Worm (Caenorhabditis elegans) whole organism, L2 larva: ENCODE data around the gene twk-32.
A peak's percentile ranks its signal among the peaks of the same experiment; 100 is the strongest.

Source experiments
- C34F6.9 ChIP-seq: fragments of 150-350 bp; optimal IDR thresholded peaks from 2 replicates; lab custom pipeline; 2014; ENCODE audit warnings: missing biosample characterization, missing genetic modification characterization
- F13H6.1 ChIP-seq: sonication (generic microtip); optimal IDR thresholded peaks from 2 replicates; lab custom pipeline; 2016; ENCODE audit warnings: missing genetic modification characterization, missing compliant biosample characterization
- R02D3.7 ChIP-seq: fragments of 150-350 bp; optimal IDR thresholded peaks from 2 replicates; lab custom pipeline; 2014; ENCODE audit warnings: missing biosample characterization, missing genetic modification characterization
- Y55F3AM.14 ChIP-seq: fragments of 200-800 bp; sonication (Bioruptor generic); optimal IDR thresholded peaks from 2 replicates; lab custom pipeline; 2018; ENCODE audit warnings: mild to moderate bottlenecking, missing genetic modification characterization, missing compliant biosample characterization
- ZK546.5 ChIP-seq: sonication (generic microtip); optimal IDR thresholded peaks from 2 replicates; lab custom pipeline; 2017; ENCODE audit warnings: missing biosample characterization, missing genetic modification characterization
- alr-1 ChIP-seq: fragments of 150-350 bp; optimal IDR thresholded peaks from 2 replicates; lab custom pipeline; 2014; ENCODE audit warnings: missing biosample characterization, missing genetic modification characterization
- aly-2 ChIP-seq: fragments of 150-350 bp; optimal IDR thresholded peaks from 2 replicates; lab custom pipeline; 2014; ENCODE audit warnings: missing biosample characterization, missing genetic modification characterization
- ama-1 ChIP-seq: fragments of 150-350 bp; optimal IDR thresholded peaks from 2 replicates; lab custom pipeline; 2018; ENCODE audit warnings: inconsistent platforms
- blmp-1 ChIP-seq: sonication (generic microtip); optimal IDR thresholded peaks from 2 replicates; lab custom pipeline; 2017; ENCODE audit warnings: missing genetic modification characterization, mild to moderate bottlenecking, missing compliant biosample characterization, antibody characterized with exemption, moderate library complexity; ENCODE audit not compliant: insufficient read depth
- ceh-16 ChIP-seq: fragments of 150-350 bp; optimal IDR thresholded peaks from 2 replicates; lab custom pipeline; 2014; ENCODE audit warnings: missing biosample characterization, missing genetic modification characterization
- ceh-82 ChIP-seq: fragments of 150-350 bp; optimal IDR thresholded peaks from 2 replicates; lab custom pipeline; 2014; ENCODE audit warnings: missing biosample characterization, missing genetic modification characterization
- crh-2 ChIP-seq: sonication (generic microtip); optimal IDR thresholded peaks from 2 replicates; lab custom pipeline; 2017; ENCODE audit warnings: missing biosample characterization, missing genetic modification characterization
- dmd-4 ChIP-seq: sonication (generic microtip); optimal IDR thresholded peaks from 2 replicates; lab custom pipeline; 2017; ENCODE audit warnings: missing biosample characterization, missing genetic modification characterization
- egl-27 ChIP-seq: sonication (generic microtip); optimal IDR thresholded peaks from 3 replicates; lab custom pipeline; 2017; ENCODE audit warnings: missing biosample characterization, missing genetic modification reagents, missing genetic modification characterization
- elt-1 ChIP-seq: fragments of 150-350 bp; optimal IDR thresholded peaks from 2 replicates; lab custom pipeline; 2014; ENCODE audit warnings: missing biosample characterization, missing genetic modification characterization
- elt-3 ChIP-seq: sonication (generic microtip); optimal IDR thresholded peaks from 2 replicates; lab custom pipeline; 2017; ENCODE audit warnings: missing biosample characterization, missing genetic modification characterization
- fos-1 ChIP-seq: fragments of 150-350 bp; optimal IDR thresholded peaks from 2 replicates; lab custom pipeline; 2014; ENCODE audit warnings: missing biosample characterization, missing genetic modification characterization
- gmeb-1 ChIP-seq: fragments of 150-350 bp; optimal IDR thresholded peaks from 2 replicates; lab custom pipeline; 2014; ENCODE audit warnings: missing biosample characterization, missing genetic modification characterization
- lin-11 ChIP-seq: fragments of 150-350 bp; sonication (generic microtip); optimal IDR thresholded peaks from 2 replicates; lab custom pipeline; 2014; ENCODE audit warnings: missing biosample characterization, missing genetic modification characterization, inconsistent platforms, mixed read lengths
- lin-13 ChIP-seq: fragments of 150-350 bp; optimal IDR thresholded peaks from 2 replicates; lab custom pipeline; 2014; ENCODE audit warnings: missing biosample characterization, missing genetic modification reagents, missing genetic modification characterization
- lin-39 ChIP-seq: fragments of 150-350 bp; optimal IDR thresholded peaks from 2 replicates; lab custom pipeline; 2014; ENCODE audit warnings: missing biosample characterization, missing genetic modification reagents, missing genetic modification characterization
- lsy-2 ChIP-seq, 2 experiments: fragments of 150-350 bp in 1 of 2; sonication (generic microtip) in 1 of 2; optimal IDR thresholded peaks; 2 replicates each; lab custom pipeline; 2014 to 2017; ENCODE audit warnings: missing biosample characterization in 2 of 2, missing genetic modification characterization in 2 of 2
- mab-5 ChIP-seq: fragments of 150-350 bp; optimal IDR thresholded peaks from 2 replicates; lab custom pipeline; 2014; ENCODE audit warnings: missing biosample characterization, missing genetic modification characterization
- mbf-1 ChIP-seq: sonication (generic microtip); optimal IDR thresholded peaks from 2 replicates; lab custom pipeline; 2017; ENCODE audit warnings: missing biosample characterization, missing genetic modification characterization
- mdl-1 ChIP-seq, 2 experiments: fragments of 150-350 bp in 1 of 2; sonication (generic microtip) in 1 of 2; optimal IDR thresholded peaks; 2 replicates each; lab custom pipeline; 2017; ENCODE audit warnings: missing biosample characterization in 2 of 2, missing genetic modification characterization in 2 of 2
- nhr-10 ChIP-seq: sonication (generic microtip); optimal IDR thresholded peaks from 2 replicates; lab custom pipeline; 2017; ENCODE audit warnings: missing biosample characterization, missing genetic modification characterization
- nhr-11 ChIP-seq: fragments of 150-350 bp; optimal IDR thresholded peaks from 2 replicates; lab custom pipeline; 2014; ENCODE audit warnings: missing biosample characterization, missing genetic modification characterization
- nhr-12 ChIP-seq: fragments of 150-350 bp; optimal IDR thresholded peaks from 2 replicates; lab custom pipeline; 2014; ENCODE audit warnings: missing biosample characterization, missing genetic modification characterization
- nhr-129 ChIP-seq: fragments of 150-350 bp; optimal IDR thresholded peaks from 2 replicates; lab custom pipeline; 2014; ENCODE audit warnings: missing biosample characterization, missing genetic modification characterization
- nhr-21 ChIP-seq: fragments of 150-350 bp; optimal IDR thresholded peaks from 2 replicates; lab custom pipeline; 2014; ENCODE audit warnings: missing biosample characterization, missing genetic modification characterization
- nhr-23 ChIP-seq: fragments of 150-350 bp; optimal IDR thresholded peaks from 2 replicates; lab custom pipeline; 2014; ENCODE audit warnings: missing biosample characterization, missing genetic modification reagents, missing genetic modification characterization
- nhr-237 ChIP-seq: fragments of 150-350 bp; optimal IDR thresholded peaks from 2 replicates; lab custom pipeline; 2014; ENCODE audit warnings: missing biosample characterization, missing genetic modification characterization
- nhr-25 ChIP-seq: fragments of 150-350 bp; sonication (generic microtip); optimal IDR thresholded peaks from 3 replicates; lab custom pipeline; 2014; ENCODE audit warnings: missing biosample characterization, missing genetic modification characterization
- nhr-6 ChIP-seq: fragments of 150-350 bp; optimal IDR thresholded peaks from 2 replicates; lab custom pipeline; 2014; ENCODE audit warnings: missing biosample characterization, missing genetic modification characterization
- nhr-77 ChIP-seq: fragments of 150-350 bp; optimal IDR thresholded peaks from 2 replicates; lab custom pipeline; 2014; ENCODE audit warnings: missing biosample characterization, missing genetic modification characterization
- peb-1 ChIP-seq: fragments of 150-350 bp; optimal IDR thresholded peaks from 2 replicates; lab custom pipeline; 2014; ENCODE audit warnings: missing biosample characterization, missing genetic modification characterization
- sem-4 ChIP-seq: fragments of 150-350 bp; optimal IDR thresholded peaks from 2 replicates; lab custom pipeline; 2014; ENCODE audit warnings: missing biosample characterization, missing genetic modification reagents, missing genetic modification characterization
- skn-1 ChIP-seq: sonication (generic microtip); optimal IDR thresholded peaks from 2 replicates; lab custom pipeline; 2017; ENCODE audit warnings: missing biosample characterization, missing genetic modification characterization
- sma-3 ChIP-seq: sonication (generic microtip); optimal IDR thresholded peaks from 2 replicates; lab custom pipeline; 2016; ENCODE audit warnings: missing genetic modification reagents, missing genetic modification characterization, missing compliant biosample characterization
- sma-9 ChIP-seq, 2 experiments: fragments of 150-350 bp in 1 of 2; sonication (generic microtip) in 1 of 2; optimal IDR thresholded peaks; 2 replicates each; lab custom pipeline; 2014 to 2016; ENCODE audit warnings: missing genetic modification characterization in 2 of 2, mild to moderate bottlenecking in 1 of 2, missing biosample characterization in 1 of 2, missing compliant biosample characterization in 1 of 2, missing genetic modification reagents in 1 of 2, moderate library complexity in 1 of 2
- snpc-4 ChIP-seq: fragments of 150-350 bp; optimal IDR thresholded peaks from 2 replicates; lab custom pipeline; 2014; ENCODE audit warnings: missing biosample characterization, missing genetic modification characterization
- unc-39 ChIP-seq: fragments of 150-350 bp; optimal IDR thresholded peaks from 2 replicates; lab custom pipeline; 2014; ENCODE audit warnings: missing biosample characterization, missing genetic modification characterization
- unc-55 ChIP-seq: fragments of 150-350 bp; sonication (generic microtip); optimal IDR thresholded peaks from 3 replicates; lab custom pipeline; 2014; ENCODE audit warnings: missing biosample characterization, missing genetic modification reagents, missing genetic modification characterization
- unc-62 ChIP-seq: fragments of 150-350 bp; optimal IDR thresholded peaks from 2 replicates; lab custom pipeline; 2014; ENCODE audit warnings: missing biosample characterization, missing genetic modification reagents, missing genetic modification characterization
- zag-1 ChIP-seq: fragments of 150-350 bp; optimal IDR thresholded peaks from 2 replicates; lab custom pipeline; 2014; ENCODE audit warnings: missing biosample characterization, missing genetic modification characterization
- ztf-1 ChIP-seq: fragments of 200-800 bp; sonication (Bioruptor generic); conservative IDR thresholded peaks from 2 replicates; pipeline ENCODE4 v1.3.6; 2022; ENCODE audit warnings: missing genetic modification characterization, missing compliant biosample characterization
- ztf-11 ChIP-seq: sonication (generic microtip); optimal IDR thresholded peaks from 2 replicates; lab custom pipeline; 2017; ENCODE audit warnings: missing biosample characterization, missing genetic modification characterization
- ztf-4 ChIP-seq: fragments of 150-350 bp; optimal IDR thresholded peaks from 2 replicates; lab custom pipeline; 2014; ENCODE audit warnings: missing biosample characterization, missing genetic modification characterization

The twk-32 gene

DNA sequence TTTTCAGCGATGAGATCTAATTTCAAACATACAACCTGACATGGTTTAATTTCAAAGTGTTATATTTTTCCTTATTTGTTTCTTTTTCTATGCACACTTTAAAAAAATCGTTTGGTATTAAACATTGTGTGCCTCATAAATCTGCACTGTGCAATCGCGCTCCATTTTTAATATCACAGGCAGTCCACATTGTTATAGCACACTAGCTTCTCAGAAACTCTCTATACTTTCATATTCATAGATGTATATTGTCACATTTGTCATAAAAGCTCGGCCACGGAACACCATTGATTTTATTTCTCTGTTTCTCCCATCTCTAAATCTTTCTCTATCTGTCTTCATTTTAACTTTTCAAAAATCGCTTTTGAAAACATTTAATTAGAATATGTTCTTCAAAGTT is 39.1 kb upstream of the twk-32 start:
- TF ChIP-seq nhr-6 (tag; lab: Kevin White, UChicago) (no peak), nhr-12 (no peak), lsy-2 (tag; optimal IDR thresholded peaks at IDR 0.05; lab: Kevin White, UChicago) (peak in 1 of 2 experiments; percentile 60), nhr-23 (tag; lab: Kevin White, UChicago) (no peak), snpc-4 (tag; lab: Kevin White, UChicago) (peak; percentile 1), mab-5 (tag; lab: Kevin White, UChicago) (no peak), ceh-16 (tag; lab: Kevin White, UChicago) (no peak), ama-1 (no peak), sma-3 (GFP tag; lab: Kevin White, UChicago) (no peak), peb-1 (tag; lab: Kevin White, UChicago) (no peak), unc-39 (tag; lab: Kevin White, UChicago) (no peak), lin-39 (no peak), egl-27 (no peak), unc-62 (GFP tag; lab: Kevin White, UChicago) (no peak), lin-13 (GFP tag; lab: Kevin White, UChicago) (peak; percentile 25), mbf-1 (tag; lab: Kevin White, UChicago) (no peak), fos-1 (tag; lab: Kevin White, UChicago) (peak; percentile 39), zag-1 (tag; lab: Kevin White, UChicago) (no peak), dmd-4 (tag; lab: Kevin White, UChicago) (no peak), Y55F3AM.14 (GFP tag; lab: Kevin White, UChicago) (no peak), mdl-1 (tag; optimal IDR thresholded peaks at IDR 0.05; lab: Kevin White, UChicago) (no peak), gmeb-1 (tag; lab: Kevin White, UChicago) (no peak), crh-2 (tag; lab: Kevin White, UChicago) (peak; percentile 3), nhr-237 (tag; lab: Kevin White, UChicago) (no peak), alr-1 (tag; lab: Kevin White, UChicago) (no peak), ztf-1 (GFP tag; lab: Robert Waterston, UW) (no peak), nhr-11 (no peak), lin-11 (tag; lab: Kevin White, UChicago) (no peak), unc-55 (GFP tag; lab: Kevin White, UChicago) (peak; percentile 94), sma-9 (GFP tag; optimal IDR thresholded peaks at IDR 0.05; lab: Kevin White, UChicago) (peak; percentile 4), sma-9 (tag; optimal IDR thresholded peaks at IDR 0.05; lab: Kevin White, UChicago) (no peak), R02D3.7 (tag; lab: Kevin White, UChicago) (no peak), C34F6.9 (tag; lab: Kevin White, UChicago) (peak; percentile 76), ztf-4 (tag; lab: Kevin White, UChicago) (no peak), F13H6.1 (no peak), nhr-10 (tag; lab: Kevin White, UChicago) (no peak), aly-2 (tag; lab: Kevin White, UChicago) (no peak), nhr-129 (tag; lab: Kevin White, UChicago) (no peak), nhr-77 (tag; lab: Kevin White, UChicago) (no peak), sem-4 (no peak), nhr-25 (tag; lab: Kevin White, UChicago) (no peak), nhr-21 (tag; lab: Kevin White, UChicago) (no peak), blmp-1 (tag; lab: Kevin White, UChicago) (no peak), elt-1 (tag; lab: Kevin White, UChicago) (no peak), skn-1 (peak; percentile 37), ztf-11 (tag; lab: Kevin White, UChicago) (no peak), ceh-82 (tag; lab: Kevin White, UChicago) (no peak), ZK546.5 (no peak), elt-3 (no peak)
